Worm (Caenorhabditis elegans) whole organism, L3 larva: ENCODE measurements around the gene hadb-1.

Source experiments
- aly-2 ChIP-seq: fragments of 150-350 bp; optimal IDR thresholded peaks from 2 replicates; lab custom pipeline; 2014; ENCODE audit warnings: missing biosample characterization, missing genetic modification characterization
- ama-1 ChIP-seq: fragments of 150-350 bp; optimal IDR thresholded peaks from 2 replicates; lab custom pipeline; 2018
- ceh-28 ChIP-seq: fragments of 150-350 bp; optimal IDR thresholded peaks from 2 replicates; lab custom pipeline; 2014; ENCODE audit warnings: missing biosample characterization, missing genetic modification reagents, missing genetic modification characterization
- ceh-82 ChIP-seq: fragments of 150-350 bp; optimal IDR thresholded peaks from 2 replicates; lab custom pipeline; 2014; ENCODE audit warnings: missing biosample characterization, missing genetic modification characterization
- daf-12 ChIP-seq: fragments of 150-350 bp; optimal IDR thresholded peaks from 2 replicates; lab custom pipeline; 2014; ENCODE audit warnings: missing biosample characterization, missing genetic modification reagents, missing genetic modification characterization
- mdl-1 ChIP-seq: fragments of 150-350 bp; optimal IDR thresholded peaks from 2 replicates; lab custom pipeline; 2014; ENCODE audit warnings: missing biosample characterization, missing genetic modification characterization
- nhr-23 ChIP-seq: fragments of 150-350 bp; optimal IDR thresholded peaks from 2 replicates; lab custom pipeline; 2014; ENCODE audit warnings: missing biosample characterization, missing genetic modification reagents, missing genetic modification characterization
- nhr-28 ChIP-seq: fragments of 150-350 bp; optimal IDR thresholded peaks from 2 replicates; lab custom pipeline; 2014; ENCODE audit warnings: missing biosample characterization, missing genetic modification characterization
- nhr-67 ChIP-seq: fragments of 150-350 bp; optimal IDR thresholded peaks from 2 replicates; lab custom pipeline; 2014; ENCODE audit warnings: missing biosample characterization, missing genetic modification characterization
- nhr-76 ChIP-seq: fragments of 150-350 bp; sonication (generic microtip); optimal IDR thresholded peaks from 5 replicates; lab custom pipeline; 2014; ENCODE audit warnings: missing biosample characterization, missing genetic modification characterization
- nhr-77 ChIP-seq: fragments of 150-350 bp; optimal IDR thresholded peaks from 2 replicates; lab custom pipeline; 2014; ENCODE audit warnings: missing biosample characterization, missing genetic modification characterization
- pha-4 ChIP-seq: fragments of 150-350 bp; optimal IDR thresholded peaks from 2 replicates; lab custom pipeline; 2014; ENCODE audit warnings: missing biosample characterization, missing genetic modification reagents, missing genetic modification characterization

DNA sequence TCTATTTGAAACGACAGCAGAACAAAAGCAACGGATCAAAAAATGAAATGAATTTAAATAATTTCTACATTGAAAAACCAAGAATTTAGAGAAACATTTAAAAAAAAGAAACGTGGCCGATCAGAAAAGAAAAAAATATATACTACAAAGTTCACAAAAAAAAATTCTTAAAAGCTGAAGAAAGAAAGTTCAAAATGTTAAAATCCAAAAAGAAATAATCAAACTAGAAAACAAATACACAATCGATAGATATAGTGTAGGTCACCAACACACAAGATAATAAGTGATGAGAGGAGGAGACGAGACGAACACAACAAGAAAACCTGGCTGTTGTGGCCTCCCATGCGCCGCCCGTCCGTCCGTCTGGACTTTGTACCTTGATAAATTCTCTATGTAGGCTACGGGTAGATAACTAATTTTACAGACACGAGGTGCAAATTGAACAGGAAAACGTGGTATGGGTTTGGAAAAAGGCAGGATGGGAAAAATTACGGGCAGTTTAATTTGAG, at the start of gene hadb-1:
- TF ChIP-seq mdl-1 (tag; lab: Kevin White, UChicago) (no peak), nhr-67 (tag; lab: Kevin White, UChicago) (no peak), aly-2 (tag; lab: Kevin White, UChicago) (no peak), ama-1 (lab: Kevin White, UChicago) (no peak), ceh-28 (tag; lab: Kevin White, UChicago) (no peak), pha-4 (tag; lab: Kevin White, UChicago) (no peak), daf-12 (tag; lab: Kevin White, UChicago) (no peak), nhr-77 (tag; lab: Kevin White, UChicago) (no peak), nhr-76 (tag; lab: Kevin White, UChicago) (no peak), nhr-23 (peak; percentile 39), ceh-82 (tag; lab: Kevin White, UChicago) (no peak), nhr-28 (tag; lab: Kevin White, UChicago) (no peak)
